Fruit fly (Drosophila melanogaster) whole organism: ENCODE data around the gene CG9328.

ENCODE experiments used
- CG8478 ChIP-seq: fragments of >200 bp; optimal IDR thresholded peaks from 2 replicates; lab custom pipeline; 2018; ENCODE audit warnings: inconsistent platforms
- Dll ChIP-seq: fragments of >200 bp; optimal IDR thresholded peaks from 2 replicates; lab custom pipeline; 2017
- psq ChIP-seq: fragments of >200 bp; optimal IDR thresholded peaks from 2 replicates; lab custom pipeline; 2017
- usp ChIP-seq: fragments of >200 bp; optimal IDR thresholded peaks from 2 replicates; lab custom pipeline; 2017; ENCODE audit warnings: missing biosample characterization, missing genetic modification characterization, mixed read lengths

DNA sequence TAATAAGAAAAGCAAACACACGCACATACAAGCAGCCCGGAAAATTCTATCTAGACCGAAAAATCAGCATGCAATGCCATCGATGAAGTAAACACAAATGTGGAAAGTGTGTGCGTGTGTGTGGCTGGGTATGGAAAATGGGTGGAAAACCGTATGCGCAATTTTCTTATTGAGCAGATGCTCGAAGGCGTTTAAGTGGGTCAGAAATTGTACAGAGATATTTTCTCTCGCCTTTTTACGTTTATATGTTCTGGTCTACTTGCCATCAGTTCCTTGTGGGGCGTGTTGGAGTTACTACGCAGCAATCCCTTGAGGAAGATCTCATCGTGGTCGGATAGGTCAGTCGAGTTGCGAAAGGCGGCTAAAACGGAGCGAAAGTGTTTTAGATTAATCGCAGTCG lies 1.7 kb upstream of the CG9328 start:
- no peak for TF ChIP-seq Dll
- no peak for TF ChIP-seq psq (lab: Kevin White, UChicago)
- no peak for TF ChIP-seq CG8478 (lab: Kevin White, UChicago)
- no peak for TF ChIP-seq usp
